Fruit fly (Drosophila melanogaster): Measurements from ENCODE around the gene NP15.6.

NP15.6 gene

dm6 chr3R:18995556-18996272 lies 31.5 kb upstream of the NP15.6 start (continued):
- no peak for TF ChIP-seq NFAT (GFP tag; IDR thresholded peaks at IDR 0.05)
- peak; percentile 63 for TF ChIP-seq CG15269 (tag; optimal IDR thresholded peaks at IDR 0.05)
- no peak for TF ChIP-seq vfl (GFP tag; optimal IDR thresholded peaks at IDR 0.05)
- TF ChIP-seq CG10147 (GFP tag; optimal IDR thresholded peaks at IDR 0.05) = peak; percentile 47
- peak; percentile 85 for TF ChIP-seq stc (GFP tag; IDR thresholded peaks at IDR 0.05)
- TF ChIP-seq CG16779 (GFP tag; IDR thresholded peaks at IDR 0.05) = no peak
- TF ChIP-seq HHEX (GFP tag; optimal IDR thresholded peaks at IDR 0.05) = peak; percentile 70
- no peak for TF ChIP-seq CG6791 (GFP tag; IDR thresholded peaks at IDR 0.05; ENCODE audit: partially characterized antibody)
- TF ChIP-seq fu2 (GFP tag; optimal IDR thresholded peaks at IDR 0.05) = no peak
- TF ChIP-seq CG4404 (GFP tag; IDR thresholded peaks at IDR 0.05) = peak; percentile 56; the same call in 1 of the 2 replicates
- peak; percentile 70 for TF ChIP-seq Chrac-16 (GFP tag; optimal IDR thresholded peaks at IDR 0.05)
- TF ChIP-seq sna (GFP tag; IDR thresholded peaks at IDR 0.05; ENCODE audit: partially characterized antibody) = no peak
- peak; percentile 37 for TF ChIP-seq CG15514 (GFP tag; optimal IDR thresholded peaks at IDR 0.05)
- TF ChIP-seq trem (tag; optimal IDR thresholded peaks at IDR 0.05) = peak; percentile 61
- TF ChIP-seq dimm (GFP tag; IDR thresholded peaks at IDR 0.05) = peak; percentile 81
- peak; percentile 69 for TF ChIP-seq CG12219 (GFP tag; optimal IDR thresholded peaks at IDR 0.05)
- no peak for TF ChIP-seq C15 (GFP tag; IDR thresholded peaks at IDR 0.05)
- peak; percentile 70 for TF ChIP-seq CG5180 (GFP tag; optimal IDR thresholded peaks at IDR 0.05)
- TF ChIP-seq D (optimal IDR thresholded peaks at IDR 0.05) = no peak
- peak; percentile 84 for TF ChIP-seq D (GFP tag; optimal IDR thresholded peaks at IDR 0.05)
- no peak for TF ChIP-seq mirr (GFP tag; optimal IDR thresholded peaks at IDR 0.05)
- peak; percentile 20 for TF ChIP-seq Deaf1 (tag; optimal IDR thresholded peaks at IDR 0.05)
- peak; percentile 65 to 92 for TF ChIP-seq bsh (GFP tag; optimal IDR thresholded peaks at IDR 0.05)
- TF ChIP-seq CG6254 (GFP tag; optimal IDR thresholded peaks at IDR 0.05) = peak; percentile 84
- TF ChIP-seq danr (GFP tag; IDR thresholded peaks at IDR 0.05) = peak; percentile 73
- TF ChIP-seq pnt (GFP tag; optimal IDR thresholded peaks at IDR 0.05) = no peak
- TF ChIP-seq aop (GFP tag; IDR thresholded peaks at IDR 0.05) = no peak
- TF ChIP-seq CG9609 (GFP tag; optimal IDR thresholded peaks at IDR 0.05) = peak; percentile 2
- TF ChIP-seq CG9727 (GFP tag; optimal IDR thresholded peaks at IDR 0.05) = peak; percentile 72
- peak; percentile 84 for TF ChIP-seq PHDP (tag; optimal IDR thresholded peaks at IDR 0.05)
- peak; percentile 91 for TF ChIP-seq CG10979 (tag; optimal IDR thresholded peaks at IDR 0.05)
- no peak for TF ChIP-seq ato (GFP tag; IDR thresholded peaks at IDR 0.05; ENCODE audit: partially characterized antibody)
- TF ChIP-seq CG15696 (tag; optimal IDR thresholded peaks at IDR 0.05) = peak; percentile 40
- TF ChIP-seq Bdp1 (GFP tag; optimal IDR thresholded peaks at IDR 0.05) = peak; percentile 27
- peak; percentile 47 for TF ChIP-seq E2f2 (GFP tag; IDR thresholded peaks at IDR 0.05)
- TF ChIP-seq otp (GFP tag; IDR thresholded peaks at IDR 0.05) = peak; percentile 85
- peak; percentile 43 for TF ChIP-seq CG13123 (GFP tag; optimal IDR thresholded peaks at IDR 0.05)
- peak; percentile 95 for TF ChIP-seq Ets65A (GFP tag)
- peak; percentile 76 for TF ChIP-seq chn (GFP tag; optimal IDR thresholded peaks at IDR 0.05)
- peak; percentile 80 for TF ChIP-seq CG17361 (GFP tag; IDR thresholded peaks at IDR 0.05)
- no peak for TF ChIP-seq ftz-f1 (GFP tag; optimal IDR thresholded peaks at IDR 0.05)
- TF ChIP-seq zen2 (GFP tag; IDR thresholded peaks at IDR 0.05; ENCODE audit: partially characterized antibody) = no peak
- peak; percentile 33 for TF ChIP-seq CG9817 (tag; optimal IDR thresholded peaks at IDR 0.05)
- peak; percentile 16 for TF ChIP-seq CG12104 (GFP tag; optimal IDR thresholded peaks at IDR 0.05)
- peak in 1 of 3 experiments; percentile 77 for TF ChIP-seq lola (GFP tag; optimal IDR thresholded peaks at IDR 0.05)
- 0 out of 3 replicates have a peak, but pooled peaks have one; percentile 58 for TF ChIP-seq z (GFP tag; IDR thresholded peaks at IDR 0.05)
- TF ChIP-seq CG6854 (GFP tag; optimal IDR thresholded peaks at IDR 0.05) = peak; percentile 19
- peak; percentile 45 for TF ChIP-seq CG12659 (GFP tag; optimal IDR thresholded peaks at IDR 0.05)
- no peak for TF ChIP-seq CG15073 (GFP tag; optimal IDR thresholded peaks at IDR 0.05)

All from whole organism, embryonic.